Worm (Caenorhabditis elegans): ENCODE measurements around the gene acr-12.

DNA sequence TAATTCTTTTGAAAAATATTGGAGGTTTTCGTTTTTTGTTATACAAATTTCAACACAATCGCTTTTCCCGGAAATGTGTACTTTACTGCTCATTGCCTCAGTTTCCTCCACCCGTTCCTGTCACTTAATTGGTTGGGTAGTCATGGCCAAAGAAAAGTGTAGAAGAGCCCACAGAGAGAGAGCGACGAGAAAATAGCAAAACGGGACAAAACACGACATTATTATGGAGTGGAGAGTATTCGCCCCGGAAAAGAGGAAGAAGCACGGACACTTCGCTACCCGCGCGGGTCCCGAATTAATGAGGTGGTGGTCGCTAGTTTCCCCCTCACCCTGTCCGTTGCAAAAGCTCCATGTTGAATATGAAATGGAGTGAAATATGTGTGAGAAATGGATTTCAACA lies 28.8 kb upstream of the acr-12 start:
- TF ChIP-seq lsy-2 (tag; optimal IDR thresholded peaks at IDR 0.05) (no peak), R02D3.7 (tag; optimal IDR thresholded peaks at IDR 0.05) (no peak), spr-1 (tag; optimal IDR thresholded peaks at IDR 0.05) (no peak), fkh-10 (GFP tag; optimal IDR thresholded peaks at IDR 0.05) (no peak), saeg-2 (GFP tag; IDR thresholded peaks at IDR 0.05) (no peak), lir-3 (tag; optimal IDR thresholded peaks at IDR 0.05) (no peak), mxl-2 (GFP tag; conservative IDR thresholded peaks at IDR 0.05) (no peak)
